Fruit fly (Drosophila melanogaster): ENCODE measurements around the gene gwl.

Gene gwl

DNA sequence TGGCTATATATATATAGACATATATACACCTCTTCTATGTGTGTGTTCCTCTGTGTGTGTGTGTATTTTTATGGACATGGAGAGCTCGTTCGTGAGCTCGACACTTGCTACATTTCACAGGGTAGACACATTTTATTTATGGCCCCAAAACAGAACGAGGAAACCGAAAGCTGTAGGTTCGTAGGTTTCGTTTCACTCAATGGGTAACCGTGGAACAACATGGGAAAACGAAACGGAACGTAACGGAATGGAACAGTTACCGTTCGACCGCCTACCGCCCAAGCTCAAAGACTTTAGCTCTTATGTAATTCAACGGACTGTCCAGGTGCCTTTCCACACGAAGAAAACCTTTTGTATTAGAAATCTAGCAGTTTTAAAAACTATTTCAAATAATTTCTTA is 39.9 kb upstream of the gwl start:
- no peak for TF ChIP-seq usp (GFP tag; optimal IDR thresholded peaks at IDR 0.05)
- TF ChIP-seq sage (GFP tag; optimal IDR thresholded peaks at IDR 0.05): no peak
- TF ChIP-seq br (GFP tag; optimal IDR thresholded peaks at IDR 0.05): no peak
- no peak for TF ChIP-seq HLH106 (tag; optimal IDR thresholded peaks at IDR 0.05)
- TF ChIP-seq jim (GFP tag; optimal IDR thresholded peaks at IDR 0.05): no peak
- TF ChIP-seq Vsx2 (GFP tag; optimal IDR thresholded peaks at IDR 0.05; ENCODE audit: partially characterized antibody): no peak
- TF ChIP-seq brk (GFP tag; optimal IDR thresholded peaks at IDR 0.05): no peak
- no peak for TF ChIP-seq pan (optimal IDR thresholded peaks at IDR 0.05)
- no peak for TF ChIP-seq CG32264 (GFP tag; optimal IDR thresholded peaks at IDR 0.05)
- no peak for TF ChIP-seq fru (GFP tag; optimal IDR thresholded peaks at IDR 0.05)
- TF ChIP-seq ey (GFP tag; optimal IDR thresholded peaks at IDR 0.05): no peak
- TF ChIP-seq dl (GFP tag; optimal IDR thresholded peaks at IDR 0.05; ENCODE audit: insufficient read depth in 1 of 2, partially characterized antibody in 2 of 2): no peak
- TF ChIP-seq CrebA (GFP tag; optimal IDR thresholded peaks at IDR 0.05; ENCODE audit: borderline replicate concordance): no peak
- no peak for TF ChIP-seq Jra (GFP tag; optimal IDR thresholded peaks at IDR 0.05)
- no peak for TF ChIP-seq foxo (GFP tag; optimal IDR thresholded peaks at IDR 0.05)
- no peak for TF ChIP-seq dmrt93B (GFP tag; optimal IDR thresholded peaks at IDR 0.05)
- TF ChIP-seq Hr83 (GFP tag; optimal IDR thresholded peaks at IDR 0.05; ENCODE audit: poor library complexity, severe bottlenecking): no peak
- no peak for TF ChIP-seq CG9705 (GFP tag; optimal IDR thresholded peaks at IDR 0.05)

DNA sequence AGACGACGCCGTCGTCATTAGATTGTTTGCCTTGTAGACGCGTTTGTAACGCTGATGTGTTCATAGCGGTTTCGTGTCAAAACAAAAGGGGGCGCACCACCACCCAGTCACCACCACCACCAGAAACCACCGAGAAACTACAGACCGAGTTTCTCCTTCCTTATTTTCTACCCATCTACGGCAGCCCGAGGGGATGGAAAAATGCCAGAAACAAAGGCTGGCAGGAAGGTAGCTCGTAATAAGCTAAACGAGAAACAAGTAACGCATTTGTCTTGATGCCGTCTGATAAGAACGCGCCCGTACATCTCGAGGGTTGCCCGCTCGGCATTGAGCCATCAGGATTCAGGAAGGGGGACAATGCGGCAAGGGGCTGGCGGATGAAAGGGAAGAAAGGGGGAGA is 38.7 kb upstream of the gwl start:
- no peak for TF ChIP-seq fru (GFP tag; optimal IDR thresholded peaks at IDR 0.05)
- TF ChIP-seq CG32264 (GFP tag; optimal IDR thresholded peaks at IDR 0.05): no peak
- TF ChIP-seq Vsx2 (GFP tag; optimal IDR thresholded peaks at IDR 0.05; ENCODE audit: partially characterized antibody): no peak
- no peak for TF ChIP-seq usp (GFP tag; optimal IDR thresholded peaks at IDR 0.05)

DNA sequence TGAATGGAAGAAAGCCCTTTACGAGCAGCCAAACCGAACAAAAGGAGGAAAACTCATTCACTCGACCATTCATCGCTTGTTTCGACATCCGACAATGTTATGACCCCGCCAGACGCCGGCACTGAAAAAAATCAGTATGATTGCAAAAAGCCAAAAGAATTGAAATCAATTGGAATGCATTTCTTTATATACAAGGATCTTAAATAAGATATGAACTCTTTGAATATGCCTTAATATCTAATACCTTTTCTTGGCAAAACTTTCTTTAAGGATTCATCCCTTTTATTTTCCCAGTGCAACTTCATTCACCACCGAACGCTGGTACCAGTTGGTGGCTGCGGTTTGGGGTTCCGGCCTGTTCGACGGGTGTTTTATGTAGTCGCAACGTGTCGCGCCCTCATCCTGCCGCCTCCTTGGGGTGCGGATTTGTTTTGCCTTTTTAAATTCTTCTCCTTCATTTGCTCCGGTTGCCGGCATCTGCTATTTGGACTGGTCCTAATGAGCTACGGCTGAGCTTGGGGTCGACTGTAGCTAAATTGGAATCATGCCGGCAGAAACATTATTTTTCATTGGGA is 26.3 kb upstream of the gwl start:
- TF ChIP-seq woc (GFP tag; optimal IDR thresholded peaks at IDR 0.05): peak; percentile 62
- TF ChIP-seq GATAd (GFP tag; optimal IDR thresholded peaks at IDR 0.05): no peak
- no peak for TF ChIP-seq N (GFP tag; optimal IDR thresholded peaks at IDR 0.05)
- TF ChIP-seq pan (optimal IDR thresholded peaks at IDR 0.05): no peak
- peak; percentile 39 for TF ChIP-seq dmrt93B (GFP tag; optimal IDR thresholded peaks at IDR 0.05)
- TF ChIP-seq Vsx2 (GFP tag; optimal IDR thresholded peaks at IDR 0.05; ENCODE audit: partially characterized antibody): no peak
- peak; percentile 84 for TF ChIP-seq fru (GFP tag; optimal IDR thresholded peaks at IDR 0.05)
- TF ChIP-seq usp (GFP tag; optimal IDR thresholded peaks at IDR 0.05): no peak
- peak; percentile 81 for TF ChIP-seq h (GFP tag; optimal IDR thresholded peaks at IDR 0.05)
- TF ChIP-seq Rel (GFP tag; optimal IDR thresholded peaks at IDR 0.05): no peak
- TF ChIP-seq Rel (tag; optimal IDR thresholded peaks at IDR 0.05): peak; percentile 57
- no peak for TF ChIP-seq Mio (GFP tag; optimal IDR thresholded peaks at IDR 0.05)
- TF ChIP-seq Myc (optimal IDR thresholded peaks at IDR 0.05): no peak
- peak; percentile 11 for TF ChIP-seq CrebA (GFP tag; optimal IDR thresholded peaks at IDR 0.05; ENCODE audit: borderline replicate concordance)
- peak; percentile 82 for TF ChIP-seq Sp1 (GFP tag; optimal IDR thresholded peaks at IDR 0.05)
- TF ChIP-seq sv (GFP tag; optimal IDR thresholded peaks at IDR 0.05): peak; percentile 80
- TF ChIP-seq Dfd (GFP tag; optimal IDR thresholded peaks at IDR 0.05): no peak
- TF ChIP-seq rgr (GFP tag; optimal IDR thresholded peaks at IDR 0.05): peak; percentile 74
- TF ChIP-seq jim (GFP tag; optimal IDR thresholded peaks at IDR 0.05): no peak
- peak; percentile 71 for TF ChIP-seq br (GFP tag; optimal IDR thresholded peaks at IDR 0.05)
- peak; percentile 83 for TF ChIP-seq HLH106 (tag; optimal IDR thresholded peaks at IDR 0.05)
- peak; percentile 59 for TF ChIP-seq psq (GFP tag; optimal IDR thresholded peaks at IDR 0.05)
- TF ChIP-seq foxo (GFP tag; optimal IDR thresholded peaks at IDR 0.05): peak in 1 of 2 experiments; percentile 82
- peak; percentile 22 for TF ChIP-seq sage (GFP tag; optimal IDR thresholded peaks at IDR 0.05)
- no peak for TF ChIP-seq lola (GFP tag; optimal IDR thresholded peaks at IDR 0.05)
- peak; percentile 49 for TF ChIP-seq brk (GFP tag; optimal IDR thresholded peaks at IDR 0.05)
- no peak for TF ChIP-seq Hr78 (GFP tag; optimal IDR thresholded peaks at IDR 0.05)
- TF ChIP-seq CG32264 (GFP tag; optimal IDR thresholded peaks at IDR 0.05): no peak
- TF ChIP-seq ey (GFP tag; optimal IDR thresholded peaks at IDR 0.05): peak; percentile 82
- peak; percentile 54 for TF ChIP-seq Jra (GFP tag; optimal IDR thresholded peaks at IDR 0.05)
- peak; percentile 61 for TF ChIP-seq Hnf4 (GFP tag; optimal IDR thresholded peaks at IDR 0.05)
- no peak for TF ChIP-seq dl (GFP tag; optimal IDR thresholded peaks at IDR 0.05; ENCODE audit: insufficient read depth in 1 of 2, partially characterized antibody in 2 of 2)
- TF ChIP-seq CG9705 (GFP tag; optimal IDR thresholded peaks at IDR 0.05): peak; percentile 59
- TF ChIP-seq dsf (GFP tag; optimal IDR thresholded peaks at IDR 0.05; ENCODE audit: borderline replicate concordance): no peak
- TF ChIP-seq Hr83 (GFP tag; optimal IDR thresholded peaks at IDR 0.05; ENCODE audit: poor library complexity, severe bottlenecking): no peak
- TF ChIP-seq tai (GFP tag; optimal IDR thresholded peaks at IDR 0.05): no peak
- TF ChIP-seq Abd-B (GFP tag; optimal IDR thresholded peaks at IDR 0.05): no peak
- peak; percentile 74 for TF ChIP-seq OdsH (GFP tag; optimal IDR thresholded peaks at IDR 0.05)
- no peak for TF ChIP-seq Dif (GFP tag; optimal IDR thresholded peaks at IDR 0.05; ENCODE audit: partially characterized antibody)
